Fruit fly (Drosophila melanogaster): Measurements from ENCODE around the gene CG42537.

The CG42537 gene

dm6 chr3R:6406566-6407098 lies 29.0 kb downstream of the CG42537 start, which contains the start of gene gpp (continued):
- TF ChIP-seq CG15479 (GFP tag; optimal IDR thresholded peaks at IDR 0.05), result peak; percentile 11
- no peak for TF ChIP-seq CG5245 (GFP tag; optimal IDR thresholded peaks at IDR 0.05)
- peak; percentile 32 for TF ChIP-seq CG17912 (GFP tag; optimal IDR thresholded peaks at IDR 0.05)
- no peak for TF ChIP-seq Camta (GFP tag; optimal IDR thresholded peaks at IDR 0.05)
- no peak for TF ChIP-seq Hr3 (GFP tag; optimal IDR thresholded peaks at IDR 0.05)
- TF ChIP-seq CG31365 (tag; optimal IDR thresholded peaks at IDR 0.05), result no peak
- no peak for TF ChIP-seq MBD-R2 (GFP tag; IDR thresholded peaks at IDR 0.05)
- TF ChIP-seq Bteb2 (GFP tag; optimal IDR thresholded peaks at IDR 0.05), result peak; percentile 11
- peak; percentile 31 for TF ChIP-seq CG33213 (GFP tag; optimal IDR thresholded peaks at IDR 0.05)
- TF ChIP-seq Trl (optimal IDR thresholded peaks at IDR 0.05), result no peak
- no peak for TF ChIP-seq Trl (GFP tag; optimal IDR thresholded peaks at IDR 0.05)
- TF ChIP-seq zen (tag; optimal IDR thresholded peaks at IDR 0.05), result peak; percentile 26
- TF ChIP-seq Max (GFP tag; optimal IDR thresholded peaks at IDR 0.05), result peak; percentile 62
- TF ChIP-seq dmrt11E (tag; optimal IDR thresholded peaks at IDR 0.05), result no peak
- no peak for TF ChIP-seq rib (GFP tag; IDR thresholded peaks at IDR 0.05)
- TF ChIP-seq pfk (GFP tag; optimal IDR thresholded peaks at IDR 0.05), result peak; percentile 2
- peak; percentile 56 for TF ChIP-seq CG12769 (tag; optimal IDR thresholded peaks at IDR 0.05)
- no peak for TF ChIP-seq stwl (tag; optimal IDR thresholded peaks at IDR 0.05)
- no peak for TF ChIP-seq CG3163 (GFP tag; optimal IDR thresholded peaks at IDR 0.05)
- no peak for TF ChIP-seq CHES-1-like (GFP tag; optimal IDR thresholded peaks at IDR 0.05)
- TF ChIP-seq Dll (GFP tag; IDR thresholded peaks at IDR 0.05; ENCODE audit: partially characterized antibody), result no peak
- no peak for TF ChIP-seq HLH3B (GFP tag; IDR thresholded peaks at IDR 0.05)
- no peak for TF ChIP-seq Optix (GFP tag; IDR thresholded peaks at IDR 0.05)
- no peak for TF ChIP-seq fd64A (GFP tag; optimal IDR thresholded peaks at IDR 0.05)
- TF ChIP-seq NC2α (GFP tag; optimal IDR thresholded peaks at IDR 0.05), result no peak
- peak; percentile 29 for TF ChIP-seq CTCF (GFP tag; optimal IDR thresholded peaks at IDR 0.05)
- peak; percentile 19 to 92 for TF ChIP-seq Pdp1 (GFP tag; optimal IDR thresholded peaks at IDR 0.05)
- TF ChIP-seq CG3995 (GFP tag; optimal IDR thresholded peaks at IDR 0.05), result peak; percentile 97
- peak; percentile 18 for TF ChIP-seq CG12104 (GFP tag; optimal IDR thresholded peaks at IDR 0.05)
- no peak for TF ChIP-seq Atf-2 (GFP tag; optimal IDR thresholded peaks at IDR 0.05)
- TF ChIP-seq sens-2 (GFP tag; IDR thresholded peaks at IDR 0.05), result no peak
- no peak for TF ChIP-seq CG8290 (GFP tag; optimal IDR thresholded peaks at IDR 0.05)
- TF ChIP-seq CG8290 (tag; optimal IDR thresholded peaks at IDR 0.05), result peak in 1 of 2 experiments; percentile 72
- no peak for TF ChIP-seq Drgx (GFP tag; IDR thresholded peaks at IDR 0.05)
- no peak for TF ChIP-seq Doc2 (GFP tag; IDR thresholded peaks at IDR 0.05)
- no peak for TF ChIP-seq vfl (GFP tag; optimal IDR thresholded peaks at IDR 0.05)
- TF ChIP-seq ranshi (GFP tag; IDR thresholded peaks at IDR 0.05), result no peak
- no peak for TF ChIP-seq CG6813 (GFP tag; optimal IDR thresholded peaks at IDR 0.05)
- TF ChIP-seq caup (GFP tag; optimal IDR thresholded peaks at IDR 0.05; ENCODE audit: severe bottlenecking), result peak; percentile 43
- TF ChIP-seq psq (GFP tag; optimal IDR thresholded peaks at IDR 0.05), result peak; percentile 100
- TF ChIP-seq CG8924 (tag; optimal IDR thresholded peaks at IDR 0.05), result peak; percentile 64
- TF ChIP-seq pum (GFP tag; optimal IDR thresholded peaks at IDR 0.05), result no peak
- no peak for TF ChIP-seq Blimp-1 (GFP tag; optimal IDR thresholded peaks at IDR 0.05)
- TF ChIP-seq CG11085 (GFP tag; IDR thresholded peaks at IDR 0.05), result no peak
- no peak for TF ChIP-seq fru (optimal IDR thresholded peaks at IDR 0.05)
- TF ChIP-seq CG2120 (GFP tag; optimal IDR thresholded peaks at IDR 0.05), result no peak
- TF ChIP-seq CG14667 (GFP tag; IDR thresholded peaks at IDR 0.05), result no peak
- TF ChIP-seq Hmr (GFP tag; optimal IDR thresholded peaks at IDR 0.05), result peak; percentile 12
- TF ChIP-seq CG8281 (tag; optimal IDR thresholded peaks at IDR 0.05), result no peak
- no peak for TF ChIP-seq Mrtf (GFP tag; IDR thresholded peaks at IDR 0.05)
- TF ChIP-seq CkIIα-i1 (GFP tag; IDR thresholded peaks at IDR 0.05), result no peak
- TF ChIP-seq CG7928 (GFP tag; optimal IDR thresholded peaks at IDR 0.05), result peak; percentile 5
- TF ChIP-seq dpn (GFP tag; optimal IDR thresholded peaks at IDR 0.05), result peak in 1 of 2 experiments; percentile 44

Data from whole organism, embryonic.